Worm (Caenorhabditis elegans) whole organism, L4 larva: ENCODE measurements around the gene gly-20.

Experiments
- T26A8.4 ChIP-seq: fragments of 200-800 bp; sonication (Bioruptor generic); IDR thresholded peaks from 2 replicates; pipeline ENCODE4 v1.3.6; 2022; ENCODE audit warnings: missing genetic modification characterization, missing compliant biosample characterization
- ZK337.2 ChIP-seq: fragments of 200-800 bp; sonication (Bioruptor generic); IDR thresholded peaks from 2 replicates; pipeline ENCODE4 v1.3.6; 2022; ENCODE audit warnings: missing genetic modification reagents, missing genetic modification characterization, missing compliant biosample characterization
- aha-1 ChIP-seq: fragments of 150-350 bp; peaks from one replicate; lab custom pipeline; 2014; ENCODE audit warnings: missing biosample characterization, missing genetic modification characterization
- ama-1 ChIP-seq: fragments of 150-350 bp; optimal IDR thresholded peaks from 2 replicates; lab custom pipeline; 2014; ENCODE audit warnings: inconsistent platforms, mixed read lengths
- ceh-32 ChIP-seq: sonication (generic microtip); optimal IDR thresholded peaks from 2 replicates; lab custom pipeline; 2016; ENCODE audit warnings: mild to moderate bottlenecking, missing genetic modification characterization, missing compliant biosample characterization; ENCODE audit not compliant: poor library complexity
- cey-2 ChIP-seq: sonication (generic microtip); optimal IDR thresholded peaks from 3 replicates; lab custom pipeline; 2017; ENCODE audit warnings: missing genetic modification characterization, mild to moderate bottlenecking, missing compliant biosample characterization, antibody characterized with exemption, borderline replicate concordance; ENCODE audit not compliant: insufficient read depth
- ctbp-1 ChIP-seq: fragments of 200-800 bp; sonication (Bioruptor generic); IDR thresholded peaks from 2 replicates; pipeline ENCODE4 v1.3.6; 2022; ENCODE audit warnings: missing genetic modification reagents, missing genetic modification characterization, missing compliant biosample characterization
- daf-16 ChIP-seq, 3 experiments: sonication (generic microtip); optimal IDR thresholded peaks; 2 replicates each; lab custom pipeline; 2016 to 2017; ENCODE audit warnings: missing genetic modification characterization in 3 of 3, missing genetic modification reagents in 3 of 3, mild to moderate bottlenecking in 2 of 3, missing compliant biosample characterization in 2 of 3, missing biosample characterization in 1 of 3, moderate library complexity in 1 of 3
- dmd-6 ChIP-seq: fragments of 200-800 bp; sonication (Bioruptor generic); IDR thresholded peaks from 2 replicates; pipeline ENCODE4 v1.3.6; 2022; ENCODE audit warnings: missing genetic modification reagents, missing genetic modification characterization, missing compliant biosample characterization
- dmd-8 ChIP-seq: fragments of 200-800 bp; sonication (Bioruptor generic); IDR thresholded peaks from 2 replicates; pipeline ENCODE4 v1.3.6; 2022; ENCODE audit warnings: missing genetic modification characterization, missing compliant biosample characterization
- dpl-1 ChIP-seq: fragments of 150-350 bp; optimal IDR thresholded peaks from 2 replicates; lab custom pipeline; 2014; ENCODE audit warnings: missing biosample characterization, missing genetic modification reagents, missing genetic modification characterization
- dve-1 ChIP-seq: sonication (generic microtip); optimal IDR thresholded peaks from 2 replicates; lab custom pipeline; 2017; ENCODE audit warnings: antibody characterized with exemption, mild to moderate bottlenecking, missing genetic modification characterization, missing compliant biosample characterization; ENCODE audit not compliant: insufficient read depth
- fos-1 ChIP-seq: fragments of 150-350 bp; optimal IDR thresholded peaks from 2 replicates; lab custom pipeline; 2014; ENCODE audit warnings: missing biosample characterization, missing genetic modification characterization
- hlh-11 ChIP-seq: fragments of 200-800 bp; sonication (Bioruptor generic); optimal IDR thresholded peaks from 2 replicates; lab custom pipeline; 2018; ENCODE audit warnings: mild to moderate bottlenecking, missing genetic modification characterization, missing compliant biosample characterization
- lin-13 ChIP-seq: fragments of 150-350 bp; optimal IDR thresholded peaks from 2 replicates; lab custom pipeline; 2014; ENCODE audit warnings: missing biosample characterization, missing genetic modification reagents, missing genetic modification characterization
- lin-15B ChIP-seq: fragments of 150-350 bp; sonication (generic microtip); optimal IDR thresholded peaks from 3 replicates; lab custom pipeline; 2014; ENCODE audit warnings: missing biosample characterization, missing genetic modification characterization
- lin-38 ChIP-seq: fragments of 200-800 bp; sonication (Bioruptor generic); IDR thresholded peaks from 2 replicates; pipeline ENCODE4 v1.3.6; 2022; ENCODE audit warnings: missing genetic modification reagents, missing genetic modification characterization, missing compliant biosample characterization
- lsy-2 ChIP-seq, 2 experiments: fragments of 150-350 bp in 1 of 2; sonication (generic microtip) in 1 of 2; optimal IDR thresholded peaks; 2 replicates each; lab custom pipeline; 2014 to 2017; ENCODE audit warnings: missing biosample characterization in 2 of 2, missing genetic modification characterization in 2 of 2
- mdt-29 ChIP-seq: fragments of 200-800 bp; sonication (Bioruptor generic); IDR thresholded peaks from 2 replicates; pipeline ENCODE4 v1.3.6; 2022; ENCODE audit warnings: missing genetic modification reagents, missing genetic modification characterization, missing compliant biosample characterization
- mxl-2 ChIP-seq: fragments of 200-800 bp; sonication (Bioruptor generic); conservative IDR thresholded peaks from 2 replicates; pipeline ENCODE4 v1.3.6; 2022; ENCODE audit warnings: missing genetic modification reagents, missing genetic modification characterization, missing compliant biosample characterization
- mxl-3 ChIP-seq: fragments of 200-800 bp; sonication (Bioruptor generic); optimal IDR thresholded peaks from 2 replicates; lab custom pipeline; 2018; ENCODE audit warnings: mild to moderate bottlenecking, missing genetic modification characterization, missing compliant biosample characterization
- nhr-102 ChIP-seq: sonication (generic microtip); optimal IDR thresholded peaks from 2 replicates; lab custom pipeline; 2016; ENCODE audit warnings: mild to moderate bottlenecking, missing genetic modification characterization, moderate library complexity, missing compliant biosample characterization
- nhr-111 ChIP-seq: fragments of 200-800 bp; sonication (Bioruptor generic); optimal IDR thresholded peaks from 2 replicates; lab custom pipeline; 2018; ENCODE audit warnings: mild to moderate bottlenecking, missing genetic modification characterization, missing compliant biosample characterization
- nhr-28 ChIP-seq: fragments of 150-350 bp; optimal IDR thresholded peaks from 2 replicates; lab custom pipeline; 2014; ENCODE audit warnings: missing biosample characterization, missing genetic modification characterization
- nhr-42 ChIP-seq: fragments of 200-800 bp; sonication (Bioruptor generic); IDR thresholded peaks from 2 replicates; pipeline ENCODE4 v1.3.6; 2022; ENCODE audit warnings: missing genetic modification characterization, missing compliant biosample characterization
- nhr-48 ChIP-seq: sonication (generic microtip); optimal IDR thresholded peaks from 2 replicates; lab custom pipeline; 2016; ENCODE audit warnings: mild to moderate bottlenecking, missing genetic modification characterization, missing compliant biosample characterization
- nhr-76 ChIP-seq: fragments of 150-350 bp; optimal IDR thresholded peaks from 2 replicates; lab custom pipeline; 2014; ENCODE audit warnings: missing biosample characterization, missing genetic modification characterization
- nhr-77 ChIP-seq: fragments of 150-350 bp; optimal IDR thresholded peaks from 2 replicates; lab custom pipeline; 2014; ENCODE audit warnings: missing biosample characterization, missing genetic modification characterization
- php-3 ChIP-seq: fragments of 200-800 bp; sonication (Bioruptor generic); IDR thresholded peaks from 2 replicates; pipeline ENCODE4 v1.3.6; 2022; ENCODE audit warnings: missing genetic modification reagents, missing genetic modification characterization, missing compliant biosample characterization
- pqm-1 ChIP-seq: sonication (generic microtip); optimal IDR thresholded peaks from 2 replicates; lab custom pipeline; 2017; ENCODE audit warnings: missing biosample characterization, missing genetic modification characterization
- rbr-2 ChIP-seq: sonication (generic microtip); optimal IDR thresholded peaks from 2 replicates; lab custom pipeline; 2016; ENCODE audit warnings: missing genotype, missing genetic modification characterization, missing compliant biosample characterization
- snpc-1.2 ChIP-seq: fragments of 200-800 bp; sonication (Bioruptor generic); IDR thresholded peaks from 2 replicates; pipeline ENCODE4 v1.3.6; 2022; ENCODE audit warnings: missing genetic modification reagents, missing genetic modification characterization, missing compliant biosample characterization
- snpc-4 ChIP-seq: fragments of 150-350 bp; optimal IDR thresholded peaks from 2 replicates; lab custom pipeline; 2014; ENCODE audit warnings: missing biosample characterization, missing genetic modification characterization
- tra-1 ChIP-seq: fragments of 200-800 bp; sonication (Bioruptor generic); IDR thresholded peaks from 2 replicates; pipeline ENCODE4 v1.3.6; 2022; ENCODE audit warnings: missing genetic modification reagents, missing genetic modification characterization, missing compliant biosample characterization
- unc-39 ChIP-seq: sonication (generic microtip); optimal IDR thresholded peaks from 2 replicates; lab custom pipeline; 2017; ENCODE audit warnings: missing biosample characterization, missing genetic modification characterization
- unc-62 ChIP-seq, 3 experiments: fragments of 150-350 bp in 1 of 3; sonication (generic microtip); optimal IDR thresholded peaks in 2 of 3; peaks in 1 of 3; 1 replicate in 1 of 3; 2 replicates in 2 of 3; lab custom pipeline; 2014 to 2017; ENCODE audit warnings: missing biosample characterization in 3 of 3, missing genetic modification characterization in 3 of 3, missing genetic modification reagents in 3 of 3, missing genotype in 1 of 3
- zag-1 ChIP-seq: fragments of 150-350 bp; optimal IDR thresholded peaks from 2 replicates; lab custom pipeline; 2014; ENCODE audit warnings: missing biosample characterization, missing genetic modification characterization
- zfp-3 ChIP-seq: fragments of 200-800 bp; sonication (Bioruptor generic); conservative IDR thresholded peaks from 2 replicates; pipeline ENCODE4 v1.3.6; 2022; ENCODE audit warnings: missing genetic modification reagents, missing genetic modification characterization, missing compliant biosample characterization
- zip-11 ChIP-seq: fragments of 200-800 bp; sonication (Bioruptor generic); IDR thresholded peaks from 2 replicates; pipeline ENCODE4 v1.3.6; 2022; ENCODE audit warnings: missing genetic modification characterization, missing compliant biosample characterization

Gene gly-20

DNA sequence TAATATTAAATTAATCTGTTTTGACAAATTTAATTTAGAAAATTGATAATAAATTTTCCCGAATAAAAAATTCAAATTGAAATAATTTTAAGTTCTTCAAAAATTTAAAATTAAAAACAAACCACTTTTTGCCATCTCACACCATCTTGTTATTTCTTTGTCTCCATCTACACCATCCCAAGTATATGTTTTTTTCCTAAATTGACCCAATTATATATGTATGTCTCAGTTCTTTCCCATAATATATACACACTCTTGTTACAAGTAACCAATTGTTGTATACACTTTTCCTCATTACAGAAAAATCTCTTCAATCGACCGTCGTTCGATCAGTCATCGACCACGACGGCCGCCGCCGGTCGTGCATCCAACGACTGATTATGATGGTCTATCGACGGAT lies at the start of gene gly-20:
Gene gly-20, plus strand, starts transcription at position 301 of the 400 bp plus-strand sequence.
- TF ChIP-seq mxl-2 (GFP tag; lab: Robert Waterston, UW) (no peak), dmd-6 (GFP tag; lab: Robert Waterston, UW) (no peak), snpc-4 (tag; lab: Kevin White, UChicago) (no peak), nhr-76 (tag; lab: Kevin White, UChicago) (no peak), unc-39 (tag; lab: Kevin White, UChicago) (no peak), lin-15B (tag; lab: Kevin White, UChicago) (no peak), T26A8.4 (no peak), dmd-8 (GFP tag; lab: Robert Waterston, UW) (no peak), nhr-77 (tag; lab: Kevin White, UChicago) (no peak), zag-1 (tag; lab: Kevin White, UChicago) (no peak), cey-2 (tag; lab: Kevin White, UChicago) (no peak), nhr-111 (no peak), lin-38 (GFP tag; lab: Robert Waterston, UW) (no peak), lin-13 (no peak), ama-1 (lab: Kevin White, UChicago) (no peak), ctbp-1 (GFP tag; lab: Robert Waterston, UW) (no peak), zip-11 (GFP tag; lab: Robert Waterston, UW) (no peak), zfp-3 (GFP tag; lab: Robert Waterston, UW) (no peak), snpc-1.2 (GFP tag; lab: Robert Waterston, UW) (no peak)

DNA sequence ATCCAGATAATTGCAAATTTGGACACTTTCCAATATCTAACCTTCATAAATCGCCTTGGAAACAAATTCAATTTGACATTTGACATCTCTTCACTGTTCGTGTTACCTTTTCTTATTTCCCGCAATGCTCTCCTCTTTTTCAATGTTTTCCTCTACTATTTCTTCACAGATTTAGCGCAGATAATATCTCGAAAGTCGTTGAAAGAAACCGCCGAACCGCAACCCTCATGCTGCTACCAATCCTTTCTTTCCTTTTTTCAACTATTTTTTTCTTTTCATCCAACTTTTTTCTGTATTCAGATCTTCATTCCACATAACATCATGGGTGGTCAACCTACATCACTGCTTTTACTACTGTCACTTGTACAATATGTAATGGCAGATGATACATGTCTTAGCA lies 48.0 kb upstream of the gly-20 start, which contains the start of gene T19B10.5:
Gene T19B10.5, plus strand, starts transcription at position 301 of the 400 bp plus-strand sequence.
- TF ChIP-seq dpl-1 (GFP tag; lab: Kevin White, UChicago) (no peak), ZK337.2 (GFP tag; lab: Robert Waterston, UW) (no peak), aha-1 (tag; lab: Kevin White, UChicago) (peak; percentile 83)

DNA sequence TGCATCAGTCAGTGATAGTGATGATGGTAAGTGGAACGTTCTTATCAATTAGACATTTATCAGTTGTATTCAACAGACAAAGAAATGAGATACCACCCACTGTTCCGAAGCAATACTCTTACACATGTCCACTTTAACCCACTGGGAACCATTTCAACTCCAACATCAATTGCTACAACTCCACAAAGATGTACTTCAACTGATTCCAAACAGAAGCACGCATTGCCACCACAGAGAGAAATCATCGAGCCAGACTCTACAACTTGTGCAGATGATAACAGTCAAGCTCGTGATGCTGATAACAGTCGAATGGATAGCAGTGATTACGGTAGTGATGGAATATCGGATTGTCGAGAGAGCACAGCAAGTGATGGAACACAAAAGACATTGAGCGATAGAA lies 46.5 kb upstream of the gly-20 start:
- TF ChIP-seq php-3 (GFP tag; lab: Robert Waterston, UW) = peak; percentile 60; the same call in 1 of the 2 replicates
- TF ChIP-seq nhr-28 (tag; lab: Kevin White, UChicago) = peak; percentile 27
- peak in 1 of 2 experiments; percentile 12 for TF ChIP-seq lsy-2 (tag; optimal IDR thresholded peaks at IDR 0.05; lab: Kevin White, UChicago)
- peak; percentile 91 for TF ChIP-seq pqm-1 (tag; lab: Kevin White, UChicago)
- TF ChIP-seq nhr-48 (tag; lab: Kevin White, UChicago) = peak; percentile 19
- TF ChIP-seq nhr-42 (GFP tag; lab: Robert Waterston, UW) = 0 out of 2 replicates have a peak, but pooled peaks have one; percentile 3
- peak; percentile 37 for TF ChIP-seq dve-1 (tag; lab: Kevin White, UChicago)
- TF ChIP-seq nhr-102 (tag; lab: Kevin White, UChicago) = peak; percentile 24
- TF ChIP-seq unc-62 (GFP tag; optimal IDR thresholded peaks at IDR 0.05 in 1 of 2; lab: Kevin White, UChicago) = peak in 1 of 2 experiments; percentile 88
- no peak for TF ChIP-seq unc-62 (tag; optimal IDR thresholded peaks at IDR 0.05; lab: Kevin White, UChicago)
- no peak for TF ChIP-seq rbr-2 (tag; lab: Kevin White, UChicago)
- no peak for TF ChIP-seq tra-1 (GFP tag; lab: Robert Waterston, UW)
- peak; percentile 5 for TF ChIP-seq aha-1 (tag; lab: Kevin White, UChicago)
- TF ChIP-seq daf-16 (GFP tag; optimal IDR thresholded peaks at IDR 0.05; lab: Kevin White, UChicago) = no peak
- TF ChIP-seq daf-16 (tag; optimal IDR thresholded peaks at IDR 0.05; lab: Kevin White, UChicago) = peak; percentile 33
- no peak for TF ChIP-seq fos-1 (tag; lab: Kevin White, UChicago)
- no peak for TF ChIP-seq T26A8.4
- no peak for TF ChIP-seq mdt-29 (GFP tag; lab: Robert Waterston, UW)
- TF ChIP-seq hlh-11 (tag; lab: Kevin White, UChicago) = peak; percentile 70
- TF ChIP-seq dmd-6 (GFP tag; lab: Robert Waterston, UW) = peak; percentile 54
- peak; percentile 23 for TF ChIP-seq mxl-3 (GFP tag; lab: Kevin White, UChicago)
- TF ChIP-seq ceh-32 (tag; lab: Kevin White, UChicago) = no peak
- TF ChIP-seq, all 104 proteins: peak for 14
